Worm (Caenorhabditis elegans): ENCODE data around the gene T03D8.6.

T03D8.6 gene

ce11 chrV:20820033-20820432 lies at the start of gene T03D8.6:
Gene T03D8.6, minus strand, starts transcription at chrV:20820330.
- no peak for TF ChIP-seq nhr-77 (tag; optimal IDR thresholded peaks at IDR 0.05)
- no peak for TF ChIP-seq lin-11 (tag; optimal IDR thresholded peaks at IDR 0.05)

ce11 chrV:20868329-20868728 lies 48.2 kb upstream of the T03D8.6 start, which contains the start of gene F31D4.8:
Gene F31D4.8, minus strand, starts transcription at chrV:20868429.
- TF ChIP-seq unc-55 (GFP tag; optimal IDR thresholded peaks at IDR 0.05) (no peak), nhr-21 (tag; optimal IDR thresholded peaks at IDR 0.05) (no peak), unc-39 (tag; optimal IDR thresholded peaks at IDR 0.05) (no peak), egl-27 (tag; optimal IDR thresholded peaks at IDR 0.05) (no peak), lin-11 (tag; optimal IDR thresholded peaks at IDR 0.05) (no peak), C34F6.9 (tag; optimal IDR thresholded peaks at IDR 0.05) (no peak), nhr-10 (tag; optimal IDR thresholded peaks at IDR 0.05) (no peak), lin-13 (GFP tag; optimal IDR thresholded peaks at IDR 0.05) (no peak), nhr-129 (tag; optimal IDR thresholded peaks at IDR 0.05) (no peak), Y55F3AM.14 (GFP tag; optimal IDR thresholded peaks at IDR 0.05) (no peak), crh-2 (tag; optimal IDR thresholded peaks at IDR 0.05) (no peak), alr-1 (tag; optimal IDR thresholded peaks at IDR 0.05) (no peak), nhr-23 (tag; optimal IDR thresholded peaks at IDR 0.05) (no peak), nhr-11 (tag; optimal IDR thresholded peaks at IDR 0.05) (no peak), ztf-1 (GFP tag; conservative IDR thresholded peaks at IDR 0.05) (no peak), skn-1 (tag; optimal IDR thresholded peaks at IDR 0.05) (no peak), ceh-16 (tag; optimal IDR thresholded peaks at IDR 0.05) (no peak), ztf-4 (tag; optimal IDR thresholded peaks at IDR 0.05) (no peak), sem-4 (tag; optimal IDR thresholded peaks at IDR 0.05) (no peak), nhr-237 (tag; optimal IDR thresholded peaks at IDR 0.05) (no peak)

- peak; percentile 53 for TF ChIP-seq fos-1 (tag; optimal IDR thresholded peaks at IDR 0.05)
- TF ChIP-seq mbf-1 (tag; optimal IDR thresholded peaks at IDR 0.05), result no peak
- no peak for TF ChIP-seq nhr-12 (tag; optimal IDR thresholded peaks at IDR 0.05)
These were observed 46.3 kb upstream of the T03D8.6 start for ce11 chrV:20866406-20866805.

ce11 chrV:20862681-20863080 lies 42.6 kb upstream of the T03D8.6 start, which contains the start of gene twk-35:
Gene twk-35, plus strand, starts transcription at chrV:20862981.
- TF ChIP-seq sma-9 (GFP tag; optimal IDR thresholded peaks at IDR 0.05), result no peak
- TF ChIP-seq sma-9 (tag; optimal IDR thresholded peaks at IDR 0.05), result no peak
- TF ChIP-seq F13H6.1 (tag; optimal IDR thresholded peaks at IDR 0.05), result no peak
- TF ChIP-seq Y55F3AM.14 (GFP tag; optimal IDR thresholded peaks at IDR 0.05), result no peak
- no peak for TF ChIP-seq elt-1 (tag; optimal IDR thresholded peaks at IDR 0.05)
- no peak for TF ChIP-seq crh-2 (tag; optimal IDR thresholded peaks at IDR 0.05)
- TF ChIP-seq mab-5 (tag; optimal IDR thresholded peaks at IDR 0.05), result no peak
- TF ChIP-seq lin-39 (tag; optimal IDR thresholded peaks at IDR 0.05), result no peak

ce11 chrV:20861080-20861479 lies 41.0 kb upstream of the T03D8.6 start, which contains the start of gene try-4:
Gene try-4, minus strand, starts transcription at chrV:20861153.
- peak; percentile 90 for TF ChIP-seq blmp-1 (tag; optimal IDR thresholded peaks at IDR 0.05; ENCODE audit: insufficient read depth)
- TF ChIP-seq nhr-25 (tag; optimal IDR thresholded peaks at IDR 0.05), result peak; percentile 46
- TF ChIP-seq mdl-1 (tag; optimal IDR thresholded peaks at IDR 0.05), result no peak

- TF ChIP-seq F13H6.1 (tag; optimal IDR thresholded peaks at IDR 0.05), result no peak
- no peak for TF ChIP-seq dmd-4 (tag; optimal IDR thresholded peaks at IDR 0.05)
- TF ChIP-seq ceh-16 (tag; optimal IDR thresholded peaks at IDR 0.05), result no peak
- no peak for TF ChIP-seq sem-4 (tag; optimal IDR thresholded peaks at IDR 0.05)
- no peak for TF ChIP-seq lin-13 (GFP tag; optimal IDR thresholded peaks at IDR 0.05)
- TF ChIP-seq ceh-82 (tag; optimal IDR thresholded peaks at IDR 0.05), result no peak
- TF ChIP-seq C34F6.9 (tag; optimal IDR thresholded peaks at IDR 0.05), result no peak
- no peak for TF ChIP-seq egl-27 (tag; optimal IDR thresholded peaks at IDR 0.05)
- TF ChIP-seq ama-1 (optimal IDR thresholded peaks at IDR 0.05), result no peak
- no peak for TF ChIP-seq nhr-77 (tag; optimal IDR thresholded peaks at IDR 0.05)
- TF ChIP-seq nhr-11 (tag; optimal IDR thresholded peaks at IDR 0.05), result no peak
- no peak for TF ChIP-seq skn-1 (tag; optimal IDR thresholded peaks at IDR 0.05)
- TF ChIP-seq nhr-12 (tag; optimal IDR thresholded peaks at IDR 0.05), result no peak
- no peak for TF ChIP-seq unc-39 (tag; optimal IDR thresholded peaks at IDR 0.05)
- no peak for TF ChIP-seq sma-9 (GFP tag; optimal IDR thresholded peaks at IDR 0.05)
- TF ChIP-seq sma-9 (tag; optimal IDR thresholded peaks at IDR 0.05), result no peak
- no peak for TF ChIP-seq Y55F3AM.14 (GFP tag; optimal IDR thresholded peaks at IDR 0.05)
- no peak for TF ChIP-seq mdl-1 (tag; optimal IDR thresholded peaks at IDR 0.05)
- no peak for TF ChIP-seq sma-3 (GFP tag; optimal IDR thresholded peaks at IDR 0.05)
These were observed 33.5 kb upstream of the T03D8.6 start, which contains the start of gene F31D4.5 for ce11 chrV:20853581-20854161. Gene F31D4.5, plus strand, starts transcription at chrV:20854071.
